Fruit fly (Drosophila melanogaster): ENCODE measurements around the gene spri.

spri gene

dm6 chrX:10570142-10570756 is 15.0 kb downstream of the spri start (continued):
- no peak for TF ChIP-seq CG3726 (GFP tag; IDR thresholded peaks at IDR 0.05)
- TF ChIP-seq pros (GFP tag; optimal IDR thresholded peaks at IDR 0.05): no peak
- no peak for TF ChIP-seq CG33213 (GFP tag; optimal IDR thresholded peaks at IDR 0.05)
- no peak for TF ChIP-seq sob (GFP tag; IDR thresholded peaks at IDR 0.05)
- TF ChIP-seq Dip3 (GFP tag; optimal IDR thresholded peaks at IDR 0.05): no peak
- TF ChIP-seq CG32767 (GFP tag; IDR thresholded peaks at IDR 0.05): peak; percentile 52; the same call in 1 of the 2 replicates
- peak; percentile 13 for TF ChIP-seq CG4424 (GFP tag; optimal IDR thresholded peaks at IDR 0.05)
- TF ChIP-seq CG10209 (GFP tag; optimal IDR thresholded peaks at IDR 0.05): peak; percentile 55
- no peak for TF ChIP-seq sc (optimal IDR thresholded peaks at IDR 0.05)
- TF ChIP-seq sc (GFP tag; optimal IDR thresholded peaks at IDR 0.05): peak; percentile 35
- no peak for TF ChIP-seq fru (optimal IDR thresholded peaks at IDR 0.05)
- no peak for TF ChIP-seq HmgZ (tag; optimal IDR thresholded peaks at IDR 0.05)
- no peak for TF ChIP-seq Dek (tag; optimal IDR thresholded peaks at IDR 0.05)
- TF ChIP-seq CG15514 (GFP tag; optimal IDR thresholded peaks at IDR 0.05): peak; percentile 36
- peak; percentile 11 for TF ChIP-seq CTCF (GFP tag; optimal IDR thresholded peaks at IDR 0.05)
- TF ChIP-seq ttk (GFP tag; IDR thresholded peaks at IDR 0.05): peak; percentile 65
- TF ChIP-seq CG34224 (GFP tag; IDR thresholded peaks at IDR 0.05; ENCODE audit: partially characterized antibody): no peak
- no peak for TF ChIP-seq corto (GFP tag; optimal IDR thresholded peaks at IDR 0.05)
- peak; percentile 39 to 41 for TF ChIP-seq chif (GFP tag; optimal IDR thresholded peaks at IDR 0.05)
- 0 out of 2 replicates have a peak, but pooled peaks have one; percentile 23 for TF ChIP-seq CG17328 (GFP tag; IDR thresholded peaks at IDR 0.05)
- no peak for TF ChIP-seq salm (tag; optimal IDR thresholded peaks at IDR 0.05)
- TF ChIP-seq Antp (GFP tag; optimal IDR thresholded peaks at IDR 0.05): peak; percentile 45
- peak; percentile 31 for TF ChIP-seq wek (GFP tag; optimal IDR thresholded peaks at IDR 0.05)
- peak; percentile 23 for TF ChIP-seq Hr3 (GFP tag; optimal IDR thresholded peaks at IDR 0.05)
- TF ChIP-seq CG6765 (GFP tag; optimal IDR thresholded peaks at IDR 0.05): no peak
- TF ChIP-seq Deaf1 (tag; optimal IDR thresholded peaks at IDR 0.05): no peak
- peak; percentile 33 for TF ChIP-seq CG16863 (GFP tag; optimal IDR thresholded peaks at IDR 0.05)
- no peak for TF ChIP-seq crol (GFP tag; IDR thresholded peaks at IDR 0.05)
- TF ChIP-seq nom (GFP tag; optimal IDR thresholded peaks at IDR 0.05): peak; percentile 37
- TF ChIP-seq emc (GFP tag; optimal IDR thresholded peaks at IDR 0.05): no peak
- TF ChIP-seq usp (GFP tag; optimal IDR thresholded peaks at IDR 0.05): no peak
- peak; percentile 75 for TF ChIP-seq gem (tag; optimal IDR thresholded peaks at IDR 0.05)
- TF ChIP-seq CG17568 (GFP tag; optimal IDR thresholded peaks at IDR 0.05): no peak
- TF ChIP-seq CG12219 (GFP tag; optimal IDR thresholded peaks at IDR 0.05): peak; percentile 64
- no peak for TF ChIP-seq Dref (GFP tag; IDR thresholded peaks at IDR 0.05)
- TF ChIP-seq cwo (GFP tag; optimal IDR thresholded peaks at IDR 0.05): peak; percentile 43
- TF ChIP-seq Meics (GFP tag; optimal IDR thresholded peaks at IDR 0.05): peak; percentile 48
- TF ChIP-seq gsb-n (tag; optimal IDR thresholded peaks at IDR 0.05): peak; percentile 33
- TF ChIP-seq sens-2 (GFP tag; IDR thresholded peaks at IDR 0.05): no peak
- peak; percentile 60 for TF ChIP-seq ind (GFP tag; optimal IDR thresholded peaks at IDR 0.05)
- TF ChIP-seq CG6175 (GFP tag; IDR thresholded peaks at IDR 0.05): no peak
- peak; percentile 62 for TF ChIP-seq lmd (GFP tag; IDR thresholded peaks at IDR 0.05)
- TF ChIP-seq Drgx (GFP tag; IDR thresholded peaks at IDR 0.05): peak; percentile 88
- TF ChIP-seq pum (GFP tag; optimal IDR thresholded peaks at IDR 0.05): peak; percentile 42
- TF ChIP-seq CG5180 (GFP tag; optimal IDR thresholded peaks at IDR 0.05): no peak
- no peak for TF ChIP-seq CG3163 (GFP tag; optimal IDR thresholded peaks at IDR 0.05)
- no peak for TF ChIP-seq Sry-β (GFP tag; optimal IDR thresholded peaks at IDR 0.05)
- TF ChIP-seq Atf-2 (GFP tag; optimal IDR thresholded peaks at IDR 0.05): peak; percentile 41
- no peak for TF ChIP-seq ac (GFP tag; optimal IDR thresholded peaks at IDR 0.05)
- no peak for TF ChIP-seq HLH4C (GFP tag; IDR thresholded peaks at IDR 0.05; ENCODE audit: partially characterized antibody)
- TF ChIP-seq CG30020 (tag; optimal IDR thresholded peaks at IDR 0.05): no peak
- 0 out of 3 replicates have a peak, but pooled peaks have one; percentile 32 for TF ChIP-seq CG17361 (GFP tag; IDR thresholded peaks at IDR 0.05)

Data from whole organism, embryonic.